Fruit fly (Drosophila melanogaster) ovary, adult (tissue): Measurements from ENCODE around the gene IRSp53.

Experiments
- CG17801 ChIP-seq: fragments of 200-800 bp; optimal IDR thresholded peaks from 2 replicates; lab custom pipeline; 2019; ENCODE audit warnings: missing biosample characterization, mild to moderate bottlenecking, missing genetic modification characterization, moderate library complexity; ENCODE audit not compliant: partially characterized antibody

The IRSp53 gene

dm6 chr3L:11112427-11112826, 23.4 kb upstream of the IRSp53 start:
- TF ChIP-seq CG17801 (GFP tag; lab: Kevin White, UChicago), result no peak

dm6 chr3L:11113198-11114197, 22.4 kb upstream of the IRSp53 start, which contains the start of gene Sod1:
Sod1 (minus strand) TSS chr3L:11113740.
- peak; percentile 76 for TF ChIP-seq CG17801 (GFP tag; lab: Kevin White, UChicago)

DNA sequence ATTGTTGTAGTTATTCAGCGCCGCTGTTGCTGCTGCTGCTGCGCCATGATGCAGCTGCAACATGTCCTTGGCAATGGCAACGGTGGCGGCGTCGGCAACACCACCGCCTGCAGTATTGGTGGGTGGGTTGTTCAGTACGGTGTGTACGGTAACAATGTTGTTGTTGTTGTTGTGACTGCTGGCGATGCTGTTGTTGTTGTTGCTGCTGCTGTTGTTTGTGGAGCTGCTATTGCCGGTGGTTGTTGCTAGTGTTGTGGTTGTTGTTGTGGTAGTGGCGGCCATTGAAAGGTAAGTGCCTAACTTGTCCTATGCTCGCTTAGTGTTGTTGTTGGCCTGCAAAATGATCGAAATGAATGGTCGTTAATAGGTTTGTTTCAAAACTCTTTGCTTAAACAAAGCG, 18.1 kb upstream of the IRSp53 start:
- no peak for TF ChIP-seq CG17801 (GFP tag; lab: Kevin White, UChicago)

dm6 chr3L:11118627-11119395, 17.0 kb upstream of the IRSp53 start:
- TF ChIP-seq CG17801 (GFP tag; lab: Kevin White, UChicago), result no peak

dm6 chr3L:11119396-11119900, 16.4 kb upstream of the IRSp53 start:
- TF ChIP-seq CG17801 (GFP tag; lab: Kevin White, UChicago), result no peak

DNA sequence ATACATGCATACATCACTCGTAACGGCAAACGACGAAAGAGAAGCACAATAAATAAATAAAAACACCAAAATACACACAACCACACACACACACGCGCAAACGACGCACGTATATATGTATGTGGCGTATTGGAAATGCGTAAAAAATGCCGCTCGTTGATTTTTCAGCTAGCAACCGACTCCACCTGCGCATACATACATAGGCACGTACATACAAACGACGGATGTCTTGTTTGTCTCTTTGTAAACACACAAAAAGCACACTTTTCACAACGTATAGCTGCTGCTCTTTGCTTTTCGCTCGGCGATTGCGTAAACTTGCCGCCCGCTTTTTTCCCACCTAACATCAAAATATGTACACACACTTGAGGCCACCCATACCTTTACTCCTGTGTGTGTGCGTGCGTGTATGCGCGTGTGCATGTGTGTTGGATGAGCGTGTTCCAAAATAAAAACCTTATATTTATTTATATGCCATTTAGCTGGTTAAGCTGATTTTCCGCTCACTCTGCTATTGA, 15.9 kb upstream of the IRSp53 start:
- TF ChIP-seq CG17801 (GFP tag; lab: Kevin White, UChicago), result no peak

DNA sequence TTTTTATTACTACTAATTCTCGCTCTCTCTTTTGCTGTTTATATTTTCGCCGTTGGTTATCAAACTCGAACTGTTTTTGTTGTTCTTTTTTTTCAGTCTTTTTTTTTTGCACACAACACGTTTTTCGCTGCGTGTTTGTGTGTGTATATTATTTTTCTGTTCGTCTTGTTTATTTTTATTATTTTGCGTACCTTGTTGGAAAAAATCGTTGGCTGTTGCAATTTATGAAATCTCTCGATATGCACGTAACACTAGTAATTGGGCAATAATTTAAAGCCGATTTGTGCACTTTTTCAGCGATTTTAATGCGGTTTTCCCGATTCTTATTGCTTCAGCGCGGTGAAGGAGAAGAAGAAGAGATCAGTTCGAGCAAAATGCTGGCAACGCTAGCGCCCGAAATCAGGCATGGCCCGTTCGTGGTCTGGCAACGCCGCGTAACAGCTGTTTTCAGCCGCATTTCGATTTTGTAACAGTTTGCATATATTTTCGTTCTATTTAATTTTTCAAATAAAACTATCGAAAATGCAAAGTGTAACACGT, 15.4 kb upstream of the IRSp53 start, which contains the start of the genes FoxK and mRpL2:
FoxK (minus strand) TSS at position 365 of the 540 bp plus-strand sequence.
mRpL2 (plus strand) TSS at position 429 of the 540 bp plus-strand sequence.
- TF ChIP-seq CG17801 (GFP tag; lab: Kevin White, UChicago), result peak; percentile 82

DNA sequence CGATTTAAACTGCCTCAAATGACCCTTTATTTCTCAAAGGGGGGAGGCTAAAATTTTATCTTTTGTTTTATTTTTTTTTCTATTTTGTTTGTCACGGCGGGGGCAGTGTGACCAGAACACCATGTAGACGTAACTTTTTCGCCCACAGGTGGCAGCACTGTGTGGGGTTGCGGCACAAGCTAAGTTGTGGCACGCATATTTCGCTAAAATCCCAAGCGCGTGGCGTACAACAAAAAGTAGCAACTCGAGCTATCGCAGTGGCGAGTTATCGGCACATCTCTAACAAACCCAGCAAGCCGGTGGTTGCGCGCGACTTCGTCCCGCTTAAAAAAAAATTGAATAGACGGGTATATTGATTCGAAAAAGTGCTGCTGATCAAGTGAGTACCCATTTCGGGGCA, 12.8 kb upstream of the IRSp53 start, which contains the start of the genes Ufd1 and NaPi-III:
Ufd1 (minus strand) TSS at position 129 of the 400 bp plus-strand sequence.
NaPi-III (plus strand) TSS at position 261 of the 400 bp plus-strand sequence.
- peak; percentile 53 for TF ChIP-seq CG17801 (GFP tag; lab: Kevin White, UChicago)

DNA sequence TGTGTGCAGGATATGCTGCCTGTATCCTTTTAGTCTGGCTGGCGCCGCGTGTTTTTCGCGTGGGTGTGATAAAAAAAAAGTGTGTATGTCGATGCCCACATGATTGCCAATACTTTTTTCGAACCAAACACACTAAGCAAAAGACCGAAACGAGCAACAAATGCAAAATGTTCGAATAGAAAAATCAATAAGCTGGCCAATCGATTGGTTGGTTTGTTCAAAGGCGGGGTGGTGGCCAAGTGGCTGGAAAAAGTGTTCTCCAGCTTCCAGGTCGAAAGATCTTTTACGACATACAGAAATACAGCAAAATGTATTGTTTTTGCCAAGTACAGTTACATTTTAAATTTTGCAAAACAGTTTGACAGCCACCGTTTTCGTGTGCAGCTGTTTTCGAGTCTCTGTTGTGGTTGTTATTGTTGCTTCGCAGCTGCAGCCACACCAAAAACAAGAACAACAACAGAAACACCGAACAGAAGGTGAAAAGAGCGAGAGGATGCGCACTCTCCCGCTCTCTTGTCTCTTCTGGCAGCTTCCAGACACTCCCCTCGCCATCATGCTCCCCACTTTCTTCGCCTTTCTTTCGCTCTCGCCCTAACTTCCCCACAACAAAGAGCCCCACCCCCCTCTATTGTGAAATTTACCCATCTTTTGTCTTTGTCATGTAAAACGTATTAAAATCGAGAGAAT, 12.1 kb upstream of the IRSp53 start:
- no peak for TF ChIP-seq CG17801 (GFP tag; lab: Kevin White, UChicago)

DNA sequence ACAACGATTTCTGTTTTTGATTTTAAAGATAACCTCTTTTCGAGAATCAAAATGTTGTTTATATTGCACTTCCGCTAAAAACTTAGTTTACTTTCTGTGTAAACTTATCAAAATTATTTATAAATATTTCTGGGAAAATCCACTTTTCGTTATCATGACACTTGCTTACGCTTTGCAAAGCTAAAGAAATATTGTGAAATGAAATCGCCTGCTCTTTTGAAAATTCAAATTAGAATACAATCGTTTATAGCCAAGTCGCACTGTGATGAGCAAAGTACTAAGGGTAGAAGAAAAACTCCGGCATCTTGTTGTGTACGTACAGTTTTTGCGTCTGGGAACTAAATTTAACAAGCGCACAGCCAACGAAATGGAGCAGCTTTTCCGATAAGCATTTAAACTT, 11.4 kb upstream of the IRSp53 start:
- TF ChIP-seq CG17801 (GFP tag; lab: Kevin White, UChicago), result no peak

dm6 chr3L:11124841-11125240, 11.0 kb upstream of the IRSp53 start:
- no peak for TF ChIP-seq CG17801 (GFP tag; lab: Kevin White, UChicago)

DNA sequence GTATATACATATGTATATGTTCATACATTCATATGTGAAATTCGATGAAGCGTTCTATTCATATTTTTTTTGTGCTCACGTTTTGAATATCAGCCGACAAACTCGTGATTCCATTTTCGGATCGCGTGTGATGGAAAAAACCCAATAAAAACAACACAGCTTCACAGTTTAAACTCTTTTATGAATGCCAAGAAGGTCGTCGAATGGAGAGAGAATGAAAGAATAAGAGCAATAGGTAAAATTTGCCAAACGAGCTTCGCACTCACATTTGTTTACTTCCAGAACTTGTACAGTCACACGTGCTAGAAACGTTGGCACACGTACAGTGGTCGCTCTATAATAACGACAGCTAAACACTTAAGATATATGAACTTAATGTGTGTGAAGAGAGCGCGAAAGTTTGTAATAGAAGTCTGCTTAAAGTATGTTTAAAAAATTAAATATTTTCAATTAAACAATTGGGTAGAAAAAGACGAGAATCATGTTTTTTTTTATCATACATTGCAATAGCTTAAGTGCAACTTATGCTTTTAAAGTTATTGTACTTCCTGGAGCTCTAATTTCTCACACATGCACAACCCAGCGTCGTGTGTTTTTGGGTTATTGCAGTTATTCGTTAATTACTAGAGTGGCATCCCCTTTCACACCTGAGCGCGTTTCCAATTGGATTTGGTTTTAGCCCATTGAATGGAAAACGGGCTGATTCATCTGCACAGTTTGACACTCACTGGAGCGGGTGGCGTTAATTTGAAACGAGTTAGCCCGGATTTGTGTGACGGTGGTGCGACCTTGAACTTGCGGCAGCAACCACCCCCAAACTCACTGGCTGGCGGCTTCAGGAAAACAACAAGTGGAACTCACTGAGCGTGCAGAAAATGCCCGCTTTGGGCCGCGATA, 10.0 kb upstream of the IRSp53 start:
- TF ChIP-seq CG17801 (GFP tag; lab: Kevin White, UChicago), result peak; percentile 72

dm6 chr3L:11130535-11130934, 5.3 kb upstream of the IRSp53 start, which contains the start of gene nol:
nol (plus strand) TSS chr3L:11130835.
- TF ChIP-seq CG17801 (GFP tag; lab: Kevin White, UChicago), result no peak
